Worm (Caenorhabditis elegans) whole organism, late embryonic: ENCODE results near the gene F58B4.7.

Experiments
- C08G9.2 ChIP-seq: sonication (generic microtip); optimal IDR thresholded peaks from 2 replicates; lab custom pipeline; 2016; ENCODE audit warnings: mild to moderate bottlenecking, missing genetic modification characterization, moderate library complexity, missing compliant biosample characterization
- C38D4.7 ChIP-seq: fragments of 200-800 bp; sonication (Bioruptor generic); optimal IDR thresholded peaks from 2 replicates; lab custom pipeline; 2018; ENCODE audit warnings: mild to moderate bottlenecking, missing genetic modification characterization, moderate library complexity, missing compliant biosample characterization
- K09A11.1 ChIP-seq: sonication (generic microtip); optimal IDR thresholded peaks from 2 replicates; lab custom pipeline; 2017; ENCODE audit warnings: antibody characterized with exemption, mild to moderate bottlenecking, missing genetic modification characterization, missing compliant biosample characterization; ENCODE audit not compliant: insufficient read depth
- ama-1 ChIP-seq: fragments of 150-350 bp; optimal IDR thresholded peaks from 2 replicates; lab custom pipeline; 2014
- ceh-18 ChIP-seq: sonication (generic microtip); optimal IDR thresholded peaks from 2 replicates; lab custom pipeline; 2016; ENCODE audit warnings: missing genetic modification characterization, missing compliant biosample characterization
- ceh-30 ChIP-seq: fragments of 150-350 bp; optimal IDR thresholded peaks from 2 replicates; lab custom pipeline; 2014; ENCODE audit warnings: missing biosample characterization, missing genetic modification characterization
- ceh-31 ChIP-seq: sonication (generic microtip); optimal IDR thresholded peaks from 2 replicates; lab custom pipeline; 2016; ENCODE audit warnings: missing genetic modification characterization, missing compliant biosample characterization
- ceh-34 ChIP-seq: sonication (generic microtip); optimal IDR thresholded peaks from 2 replicates; lab custom pipeline; 2016; ENCODE audit warnings: mild to moderate bottlenecking, missing genetic modification characterization, missing compliant biosample characterization
- ceh-6 ChIP-seq: fragments of 200-800 bp; sonication (Bioruptor generic); optimal IDR thresholded peaks from 2 replicates; lab custom pipeline; 2018; ENCODE audit warnings: mild to moderate bottlenecking, missing genetic modification characterization, missing compliant biosample characterization
- ceh-9 ChIP-seq: sonication (generic microtip); optimal IDR thresholded peaks from 2 replicates; lab custom pipeline; 2016; ENCODE audit warnings: mild to moderate bottlenecking, missing genetic modification characterization, inconsistent platforms, missing compliant biosample characterization
- elt-2 ChIP-seq: sonication (generic microtip); optimal IDR thresholded peaks from 2 replicates; lab custom pipeline; 2016; ENCODE audit warnings: missing genetic modification reagents, missing genetic modification characterization, missing compliant biosample characterization
- eyg-1 ChIP-seq: sonication (generic microtip); optimal IDR thresholded peaks from 2 replicates; lab custom pipeline; 2016; ENCODE audit warnings: missing genotype, missing genetic modification characterization, missing compliant biosample characterization
- gmeb-2 ChIP-seq: sonication (generic microtip); optimal IDR thresholded peaks from 2 replicates; lab custom pipeline; 2016; ENCODE audit warnings: missing genetic modification characterization, inconsistent platforms, missing compliant biosample characterization
- hlh-30 ChIP-seq: sonication (generic microtip); optimal IDR thresholded peaks from 2 replicates; lab custom pipeline; 2017; ENCODE audit warnings: antibody characterized with exemption, missing genetic modification characterization, missing compliant biosample characterization; ENCODE audit not compliant: insufficient read depth
- hlh-8 ChIP-seq: sonication (generic microtip); optimal IDR thresholded peaks from 2 replicates; lab custom pipeline; 2016; ENCODE audit warnings: missing genotype, missing genetic modification characterization, missing compliant biosample characterization
- madf-2 ChIP-seq: sonication (generic microtip); optimal IDR thresholded peaks from 2 replicates; lab custom pipeline; 2017; ENCODE audit warnings: missing genetic modification characterization, missing compliant biosample characterization
- nfya-1 ChIP-seq: sonication (generic microtip); optimal IDR thresholded peaks from 2 replicates; lab custom pipeline; 2017; ENCODE audit warnings: missing genetic modification characterization, mild to moderate bottlenecking, missing compliant biosample characterization, antibody characterized with exemption, moderate library complexity
- nhr-11 ChIP-seq: fragments of 150-350 bp; optimal IDR thresholded peaks from 2 replicates; lab custom pipeline; 2014; ENCODE audit warnings: missing biosample characterization, missing genetic modification characterization
- pat-9 ChIP-seq: fragments of 200-800 bp; sonication (Bioruptor generic); optimal IDR thresholded peaks from 2 replicates; lab custom pipeline; 2018; ENCODE audit warnings: mild to moderate bottlenecking, missing genetic modification characterization, moderate library complexity, missing compliant biosample characterization
- pax-1 ChIP-seq: fragments of 150-350 bp; optimal IDR thresholded peaks from 2 replicates; lab custom pipeline; 2014; ENCODE audit warnings: missing biosample characterization, missing genetic modification characterization
- ref-2 ChIP-seq: sonication (generic microtip); optimal IDR thresholded peaks from 2 replicates; lab custom pipeline; 2016; ENCODE audit warnings: missing genetic modification characterization, missing compliant biosample characterization
- rnt-1 ChIP-seq: sonication (generic microtip); optimal IDR thresholded peaks from 2 replicates; lab custom pipeline; 2016; ENCODE audit warnings: missing genetic modification characterization, missing compliant biosample characterization
- sox-2 ChIP-seq: fragments of 200-800 bp; sonication (Bioruptor generic); IDR thresholded peaks from 2 replicates; pipeline ENCODE4 v1.3.6; 2022; ENCODE audit warnings: missing genetic modification reagents, missing genetic modification characterization, missing compliant biosample characterization
- sox-4 ChIP-seq: sonication (generic microtip); optimal IDR thresholded peaks from 2 replicates; lab custom pipeline; 2017; ENCODE audit warnings: mild to moderate bottlenecking, missing genetic modification characterization, inconsistent platforms, missing compliant biosample characterization
- tbx-2 ChIP-seq: sonication (generic microtip); optimal IDR thresholded peaks from 2 replicates; lab custom pipeline; 2016; ENCODE audit warnings: missing genetic modification characterization, missing compliant biosample characterization
- ttx-3 ChIP-seq: sonication (generic microtip); optimal IDR thresholded peaks from 2 replicates; lab custom pipeline; 2016; ENCODE audit warnings: missing genetic modification reagents, missing genetic modification characterization, missing compliant biosample characterization
- unc-3 ChIP-seq, 2 experiments: fragments of 200-800 bp in 1 of 2; sonication (Bioruptor generic) in 1 of 2; sonication (generic microtip) in 1 of 2; conservative IDR thresholded peaks in 1 of 2; optimal IDR thresholded peaks in 1 of 2; 2 replicates each; pipeline versions ENCODE4 v1.3.6 to Lab custom; 2016 to 2022; ENCODE audit warnings: missing compliant biosample characterization in 2 of 2, missing genetic modification characterization in 2 of 2, missing genetic modification reagents in 1 of 2
- unc-42 ChIP-seq: sonication (generic microtip); optimal IDR thresholded peaks from 2 replicates; lab custom pipeline; 2016; ENCODE audit warnings: missing genotype, missing genetic modification characterization, missing compliant biosample characterization
- unc-55 ChIP-seq: sonication (generic microtip); optimal IDR thresholded peaks from 2 replicates; lab custom pipeline; 2017; ENCODE audit warnings: missing biosample characterization, missing genetic modification reagents, missing genetic modification characterization
- ztf-16 ChIP-seq: sonication (generic microtip); optimal IDR thresholded peaks from 2 replicates; lab custom pipeline; 2017; ENCODE audit warnings: missing genetic modification characterization, missing compliant biosample characterization

The F58B4.7 gene

ce11 chrV:10953471-10954155 lies 30.5 kb upstream of the F58B4.7 start:
- TF ChIP-seq ceh-6 (GFP tag; lab: Kevin White, UChicago) (no peak), unc-55 (GFP tag; lab: Kevin White, UChicago) (no peak), gmeb-2 (tag; lab: Kevin White, UChicago) (no peak), unc-3 (GFP tag; conservative IDR thresholded peaks at IDR 0.05; lab: Robert Waterston, UW) (no peak), unc-3 (tag; optimal IDR thresholded peaks at IDR 0.05; lab: Kevin White, UChicago) (no peak), elt-2 (tag; lab: Kevin White, UChicago) (no peak), ceh-30 (tag; lab: Kevin White, UChicago) (no peak), ttx-3 (tag; lab: Kevin White, UChicago) (no peak), ceh-34 (tag; lab: Kevin White, UChicago) (no peak)

ce11 chrV:10951655-10952278 lies 28.6 kb upstream of the F58B4.7 start, which contains the start of gene F17C11.4:
Gene F17C11.4 (plus strand): TSS chrV:10951860.
- no peak for TF ChIP-seq sox-4 (tag; lab: Kevin White, UChicago)
- TF ChIP-seq C08G9.2 (tag; lab: Kevin White, UChicago): peak; percentile 8
- TF ChIP-seq hlh-30 (tag; lab: Kevin White, UChicago): peak; percentile 51
- TF ChIP-seq unc-3 (GFP tag; conservative IDR thresholded peaks at IDR 0.05; lab: Robert Waterston, UW): no peak
- no peak for TF ChIP-seq unc-3 (tag; optimal IDR thresholded peaks at IDR 0.05; lab: Kevin White, UChicago)
- no peak for TF ChIP-seq C38D4.7
- TF ChIP-seq K09A11.1 (tag; lab: Kevin White, UChicago): no peak
- TF ChIP-seq tbx-2: peak; percentile 42
- peak; percentile 9 for TF ChIP-seq rnt-1 (tag; lab: Kevin White, UChicago)
- peak; percentile 90 for TF ChIP-seq ceh-18 (tag; lab: Kevin White, UChicago)
- peak; percentile 19 for TF ChIP-seq nfya-1 (tag; lab: Kevin White, UChicago)
- peak; percentile 29 for TF ChIP-seq unc-42 (tag; lab: Kevin White, UChicago)
- TF ChIP-seq ztf-16: no peak
- peak; percentile 5 for TF ChIP-seq unc-55 (GFP tag; lab: Kevin White, UChicago)
- no peak for TF ChIP-seq ref-2 (tag; lab: Kevin White, UChicago)
- TF ChIP-seq ceh-30 (tag; lab: Kevin White, UChicago): no peak
- TF ChIP-seq sox-2 (GFP tag; lab: Robert Waterston, UW): no peak
- TF ChIP-seq eyg-1 (tag; lab: Kevin White, UChicago): no peak
- no peak for TF ChIP-seq pax-1
- no peak for TF ChIP-seq ceh-6 (GFP tag; lab: Kevin White, UChicago)
- TF ChIP-seq ceh-31 (tag; lab: Kevin White, UChicago): peak; percentile 27
- TF ChIP-seq, all 69 proteins: peak for 9

- TF ChIP-seq C08G9.2 (tag; lab: Kevin White, UChicago): no peak
- TF ChIP-seq nhr-11: no peak
- TF ChIP-seq ceh-30 (tag; lab: Kevin White, UChicago): no peak
These were observed 26.4 kb upstream of the F58B4.7 start, which contains the start of gene col-153 for ce11 chrV:10949511-10949910. Gene col-153 (plus strand): TSS chrV:10949811.

- TF ChIP-seq hlh-8 (tag; lab: Kevin White, UChicago) (no peak), pat-9 (tag; lab: Kevin White, UChicago) (no peak), elt-2 (tag; lab: Kevin White, UChicago) (no peak), unc-55 (GFP tag; lab: Kevin White, UChicago) (no peak), madf-2 (no peak), nfya-1 (tag; lab: Kevin White, UChicago) (no peak), ama-1 (lab: Kevin White, UChicago) (no peak), ceh-9 (tag; lab: Kevin White, UChicago) (no peak)
These were observed 24.8 kb upstream of the F58B4.7 start, which contains the start of gene F17C11.2 for ce11 chrV:10947930-10948329. Gene F17C11.2 (plus strand): TSS chrV:10948230.
